Worm (Caenorhabditis elegans): Measurements from ENCODE around the gene scl-13.

Gene scl-13

DNA sequence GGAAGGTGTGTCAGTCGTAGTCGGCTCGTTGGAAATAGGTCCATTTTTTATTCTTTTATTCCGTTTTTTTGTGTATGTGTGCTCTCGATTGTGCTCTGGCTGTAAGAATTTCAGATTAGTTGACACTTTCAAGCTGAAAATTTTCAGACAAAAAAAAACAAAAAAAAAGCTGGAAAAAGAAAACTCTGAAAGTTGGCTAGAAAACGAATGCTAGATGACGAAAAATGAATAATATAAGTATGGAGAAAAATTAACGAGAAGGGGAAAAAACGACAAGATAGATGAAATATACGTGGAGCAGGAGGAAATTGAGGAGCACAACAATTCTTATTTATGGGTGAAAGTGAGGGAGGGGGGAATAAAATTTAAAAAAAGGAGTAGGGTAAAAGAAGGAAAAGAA lies 20.2 kb upstream of the scl-13 start, which contains the start of gene H10D18.5:
Gene H10D18.5, minus strand, starts transcription at position 101 of the 400 bp plus-strand sequence.
- TF ChIP-seq flt-1 (GFP tag; IDR thresholded peaks at IDR 0.05) (no peak), ref-1 (GFP tag; conservative IDR thresholded peaks at IDR 0.05) (no peak), med-1 (GFP tag; optimal IDR thresholded peaks at IDR 0.05; ENCODE audit: insufficient read depth) (no peak), ztf-29 (GFP tag; IDR thresholded peaks at IDR 0.05) (no peak), tab-1 (GFP tag; IDR thresholded peaks at IDR 0.05) (no peak)

ce11 chrV:3825190-3825589 lies 13.7 kb upstream of the scl-13 start:
- TF ChIP-seq med-1 (GFP tag; optimal IDR thresholded peaks at IDR 0.05; ENCODE audit: insufficient read depth) (no peak), klf-2 (GFP tag; conservative IDR thresholded peaks at IDR 0.05) (no peak), T22C8.4 (GFP tag; IDR thresholded peaks at IDR 0.05) (no peak), ref-1 (GFP tag; conservative IDR thresholded peaks at IDR 0.05) (no peak), flt-1 (GFP tag; IDR thresholded peaks at IDR 0.05) (no peak)

DNA sequence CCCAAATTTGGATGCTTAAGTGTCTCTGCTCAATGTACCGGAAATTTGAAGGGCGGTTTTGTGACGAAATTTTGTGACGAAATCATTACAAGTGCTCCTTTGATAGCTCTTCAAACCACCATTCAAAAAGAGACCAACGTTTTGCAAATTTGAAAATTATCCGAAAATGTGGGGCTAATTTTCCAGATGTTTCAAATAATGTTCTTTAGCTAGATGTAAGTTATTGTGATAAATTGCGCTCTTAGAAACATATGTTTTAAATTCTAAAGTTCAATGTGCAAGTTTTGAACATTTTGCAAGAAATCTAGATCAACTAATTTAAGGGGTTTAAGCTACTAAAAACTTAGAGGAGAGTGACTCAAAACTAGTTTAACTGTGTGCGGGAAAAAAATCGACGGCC lies 9.4 kb upstream of the scl-13 start:
- no peak for TF ChIP-seq klf-2 (GFP tag; conservative IDR thresholded peaks at IDR 0.05)
- TF ChIP-seq ztf-29 (GFP tag; IDR thresholded peaks at IDR 0.05): no peak
- no peak for TF ChIP-seq cog-1 (tag; optimal IDR thresholded peaks at IDR 0.05)
- no peak for TF ChIP-seq ref-1 (GFP tag; conservative IDR thresholded peaks at IDR 0.05)
- TF ChIP-seq T22C8.4 (GFP tag; IDR thresholded peaks at IDR 0.05): no peak
- no peak for TF ChIP-seq ztf-23 (GFP tag; IDR thresholded peaks at IDR 0.05)
- TF ChIP-seq tab-1 (GFP tag; IDR thresholded peaks at IDR 0.05): no peak
- no peak for TF ChIP-seq flt-1 (GFP tag; IDR thresholded peaks at IDR 0.05)
- TF ChIP-seq med-1 (GFP tag; optimal IDR thresholded peaks at IDR 0.05; ENCODE audit: insufficient read depth): no peak

DNA sequence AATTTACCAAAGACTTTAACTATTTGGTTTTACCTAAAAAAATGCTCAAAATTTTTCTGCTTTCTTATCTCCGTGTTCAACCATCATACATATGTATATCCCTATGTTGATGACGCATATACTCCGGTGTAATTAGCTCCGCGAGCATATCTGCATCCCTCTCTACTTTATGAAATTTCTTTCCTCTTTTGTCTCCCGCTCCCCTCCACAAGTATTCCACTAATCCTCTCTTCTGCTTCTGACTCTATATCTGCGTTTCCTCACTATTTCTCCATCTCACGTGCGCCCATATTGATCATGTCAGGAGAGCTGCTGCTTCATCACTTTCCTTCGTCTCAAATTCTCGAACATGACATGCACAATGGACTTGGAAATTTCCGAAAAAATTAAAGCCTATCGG lies 3.5 kb upstream of the scl-13 start, which contains the start of gene H10D18.1:
Gene H10D18.1, plus strand, starts transcription at position 277 of the 400 bp plus-strand sequence.
- TF ChIP-seq ztf-29 (GFP tag; IDR thresholded peaks at IDR 0.05) (no peak), med-1 (GFP tag; optimal IDR thresholded peaks at IDR 0.05; ENCODE audit: insufficient read depth) (no peak), tab-1 (GFP tag; IDR thresholded peaks at IDR 0.05) (no peak), ref-1 (GFP tag; conservative IDR thresholded peaks at IDR 0.05) (no peak), flt-1 (GFP tag; IDR thresholded peaks at IDR 0.05) (no peak), ztf-23 (GFP tag; IDR thresholded peaks at IDR 0.05) (no peak), T22C8.4 (GFP tag; IDR thresholded peaks at IDR 0.05) (no peak), cog-1 (tag; optimal IDR thresholded peaks at IDR 0.05) (no peak), klf-2 (GFP tag; conservative IDR thresholded peaks at IDR 0.05) (no peak)

ce11 chrV:3814009-3814408 lies 2.6 kb upstream of the scl-13 start:
- TF ChIP-seq flt-1 (GFP tag; IDR thresholded peaks at IDR 0.05) (no peak), ztf-29 (GFP tag; IDR thresholded peaks at IDR 0.05) (no peak), ref-1 (GFP tag; conservative IDR thresholded peaks at IDR 0.05) (no peak), cog-1 (tag; optimal IDR thresholded peaks at IDR 0.05) (no peak), tab-1 (GFP tag; IDR thresholded peaks at IDR 0.05) (no peak), ztf-23 (GFP tag; IDR thresholded peaks at IDR 0.05) (no peak), T22C8.4 (GFP tag; IDR thresholded peaks at IDR 0.05) (no peak), med-1 (GFP tag; optimal IDR thresholded peaks at IDR 0.05; ENCODE audit: insufficient read depth) (no peak), klf-2 (GFP tag; conservative IDR thresholded peaks at IDR 0.05) (no peak)

DNA sequence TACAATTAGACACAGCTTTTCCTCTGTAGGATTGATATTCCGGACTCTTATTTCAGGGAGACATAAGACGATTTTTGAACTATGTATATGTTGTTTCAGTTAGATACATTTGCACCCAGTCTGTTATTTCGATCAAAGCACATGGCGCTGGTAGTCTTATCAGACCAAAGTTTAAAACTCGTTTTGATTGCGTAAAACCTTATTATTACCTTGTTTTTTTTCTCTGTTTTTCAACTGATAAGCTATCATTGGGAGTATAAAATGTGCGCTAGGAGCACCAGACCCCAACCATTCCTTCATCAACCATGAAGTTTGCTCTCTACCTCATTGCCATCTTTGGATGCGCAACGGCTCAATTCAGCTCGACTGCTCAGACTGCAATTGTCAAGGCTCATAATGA lies 850 bp upstream of the scl-13 start, which contains the start of gene scl-12:
Gene scl-12, plus strand, starts transcription at position 301 of the 400 bp plus-strand sequence.
- TF ChIP-seq tab-1 (GFP tag; IDR thresholded peaks at IDR 0.05) (no peak), med-1 (GFP tag; optimal IDR thresholded peaks at IDR 0.05; ENCODE audit: insufficient read depth) (no peak), cog-1 (tag; optimal IDR thresholded peaks at IDR 0.05) (no peak), flt-1 (GFP tag; IDR thresholded peaks at IDR 0.05) (no peak), ref-1 (GFP tag; conservative IDR thresholded peaks at IDR 0.05) (no peak), T22C8.4 (GFP tag; IDR thresholded peaks at IDR 0.05) (no peak), klf-2 (GFP tag; conservative IDR thresholded peaks at IDR 0.05) (no peak)

ce11 chrV:3810035-3810434 lies 1.4 kb downstream of the scl-13 start:
- TF ChIP-seq ztf-29 (GFP tag; IDR thresholded peaks at IDR 0.05) (no peak), ref-1 (GFP tag; conservative IDR thresholded peaks at IDR 0.05) (no peak), ztf-23 (GFP tag; IDR thresholded peaks at IDR 0.05) (no peak), T22C8.4 (GFP tag; IDR thresholded peaks at IDR 0.05) (no peak), tab-1 (GFP tag; IDR thresholded peaks at IDR 0.05) (no peak), klf-2 (GFP tag; conservative IDR thresholded peaks at IDR 0.05) (no peak), med-1 (GFP tag; optimal IDR thresholded peaks at IDR 0.05; ENCODE audit: insufficient read depth) (no peak), cog-1 (tag; optimal IDR thresholded peaks at IDR 0.05) (no peak), flt-1 (GFP tag; IDR thresholded peaks at IDR 0.05) (no peak)

DNA sequence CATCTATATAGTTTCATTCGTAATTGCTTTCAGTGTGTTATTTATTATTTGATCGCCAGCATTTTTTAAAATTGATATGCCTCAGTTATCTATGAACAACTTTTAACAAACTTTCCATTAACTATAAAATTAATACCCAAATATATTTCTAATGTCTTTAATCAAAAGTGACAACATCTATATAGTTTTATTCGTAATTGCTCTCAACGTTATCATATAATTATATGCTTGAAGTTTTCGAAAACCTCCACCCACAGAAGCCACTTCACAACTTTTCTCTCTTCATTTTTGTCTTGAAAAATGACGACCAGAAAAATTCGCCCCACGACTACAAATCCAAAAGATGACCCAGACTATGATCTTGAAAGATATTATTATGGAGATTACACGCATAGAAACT lies 3.1 kb downstream of the scl-13 start, which contains the start of gene srw-6:
Gene srw-6, plus strand, starts transcription at position 301 of the 400 bp plus-strand sequence.
- TF ChIP-seq med-1 (GFP tag; optimal IDR thresholded peaks at IDR 0.05; ENCODE audit: insufficient read depth) (no peak), ref-1 (GFP tag; conservative IDR thresholded peaks at IDR 0.05) (no peak), ztf-23 (GFP tag; IDR thresholded peaks at IDR 0.05) (no peak), cog-1 (tag; optimal IDR thresholded peaks at IDR 0.05) (no peak), ztf-29 (GFP tag; IDR thresholded peaks at IDR 0.05) (no peak), T22C8.4 (GFP tag; IDR thresholded peaks at IDR 0.05) (no peak), tab-1 (GFP tag; IDR thresholded peaks at IDR 0.05) (no peak), klf-2 (GFP tag; conservative IDR thresholded peaks at IDR 0.05) (no peak), flt-1 (GFP tag; IDR thresholded peaks at IDR 0.05) (no peak)

DNA sequence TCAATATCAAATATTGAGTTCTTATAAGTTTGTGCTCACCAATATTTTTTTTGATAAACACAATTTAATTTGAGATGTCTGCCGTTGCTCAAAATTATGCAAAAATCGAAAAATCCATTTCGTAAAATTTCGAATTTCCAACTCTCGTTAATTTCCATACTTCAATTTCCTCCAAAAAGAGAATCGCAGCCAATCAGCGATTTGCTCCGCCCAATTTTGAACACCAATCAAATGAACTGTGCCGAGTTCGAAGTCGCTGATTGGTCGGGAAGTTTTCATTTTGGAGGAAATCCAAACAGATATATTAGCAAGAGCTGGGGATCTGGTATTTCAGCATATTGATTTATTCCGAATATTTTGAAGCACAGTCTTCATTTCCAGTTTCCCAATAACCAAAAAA lies 3.6 kb downstream of the scl-13 start:
- no peak for TF ChIP-seq T22C8.4 (GFP tag; IDR thresholded peaks at IDR 0.05)
- no peak for TF ChIP-seq med-1 (GFP tag; optimal IDR thresholded peaks at IDR 0.05; ENCODE audit: insufficient read depth)
- TF ChIP-seq ztf-23 (GFP tag; IDR thresholded peaks at IDR 0.05): no peak
- no peak for TF ChIP-seq flt-1 (GFP tag; IDR thresholded peaks at IDR 0.05)
- TF ChIP-seq tab-1 (GFP tag; IDR thresholded peaks at IDR 0.05): no peak
- no peak for TF ChIP-seq ref-1 (GFP tag; conservative IDR thresholded peaks at IDR 0.05)
- TF ChIP-seq klf-2 (GFP tag; conservative IDR thresholded peaks at IDR 0.05): no peak
- no peak for TF ChIP-seq ztf-29 (GFP tag; IDR thresholded peaks at IDR 0.05)
- no peak for TF ChIP-seq cog-1 (tag; optimal IDR thresholded peaks at IDR 0.05)

DNA sequence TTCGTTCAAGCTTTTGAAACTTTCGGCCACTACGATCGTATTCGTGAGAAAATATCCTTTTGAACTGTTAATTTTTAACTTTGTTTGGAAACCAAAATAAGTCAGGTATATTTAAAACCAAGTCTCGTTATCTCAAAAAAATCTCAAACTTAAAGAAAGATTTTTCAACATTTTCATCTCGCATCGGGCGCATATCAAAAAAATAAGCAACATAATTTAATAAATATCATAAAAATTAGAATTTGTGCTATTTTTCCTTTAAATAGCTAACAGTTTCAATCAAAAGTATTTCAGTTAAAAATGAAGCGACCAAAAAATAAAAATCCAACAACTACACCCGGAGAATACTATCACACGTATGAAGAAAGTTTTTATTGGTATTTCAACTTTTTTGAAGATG lies 5.5 kb downstream of the scl-13 start, which contains the start of gene srw-7:
Gene srw-7, plus strand, starts transcription at position 301 of the 400 bp plus-strand sequence.
- TF ChIP-seq klf-2 (GFP tag; conservative IDR thresholded peaks at IDR 0.05) (no peak), T22C8.4 (GFP tag; IDR thresholded peaks at IDR 0.05) (no peak), ztf-23 (GFP tag; IDR thresholded peaks at IDR 0.05) (no peak), flt-1 (GFP tag; IDR thresholded peaks at IDR 0.05) (no peak)
